Fruit fly (Drosophila melanogaster): ENCODE measurements around the gene Acbp2.

Gene Acbp2

dm6 chr3L:7090764-7091163 is 40.9 kb upstream of the Acbp2 start (continued):
- TF ChIP-seq CG8089 (GFP tag; optimal IDR thresholded peaks at IDR 0.05) (no peak), Stat92E (GFP tag; optimal IDR thresholded peaks at IDR 0.05) (no peak), wek (GFP tag; optimal IDR thresholded peaks at IDR 0.05) (no peak)

- TF ChIP-seq mirr (GFP tag; optimal IDR thresholded peaks at IDR 0.05) (no peak), CG14860 (GFP tag; IDR thresholded peaks at IDR 0.05; ENCODE audit: partially characterized antibody) (no peak), hb (GFP tag; IDR thresholded peaks at IDR 0.05; ENCODE audit: partially characterized antibody) (0 out of 3 replicates have a peak, but pooled peaks have one; percentile 19), CG13894 (tag; optimal IDR thresholded peaks at IDR 0.05) (peak; percentile 9), Dll (GFP tag; IDR thresholded peaks at IDR 0.05; ENCODE audit: partially characterized antibody) (no peak), ci (GFP tag; IDR thresholded peaks at IDR 0.05) (peak; percentile 33; the same call in 1 of the 3 replicates)
Observed at dm6 chr3L:7091331-7091904, 40.2 kb upstream of the Acbp2 start.

- TF ChIP-seq sr (GFP tag; IDR thresholded peaks at IDR 0.05) = no peak
- TF ChIP-seq CG2129 (GFP tag; IDR thresholded peaks at IDR 0.05; ENCODE audit: partially characterized antibody) = no peak
- no peak for TF ChIP-seq CG2116 (GFP tag; optimal IDR thresholded peaks at IDR 0.05)
- no peak for TF ChIP-seq CG31224 (GFP tag; IDR thresholded peaks at IDR 0.05)
- TF ChIP-seq Xrp1 (GFP tag; IDR thresholded peaks at IDR 0.05) = no peak
- no peak for TF ChIP-seq CG18262 (tag; optimal IDR thresholded peaks at IDR 0.05)
- TF ChIP-seq CG2678 (tag; optimal IDR thresholded peaks at IDR 0.05) = no peak
- no peak for TF ChIP-seq disco-r (GFP tag; optimal IDR thresholded peaks at IDR 0.05)
- TF ChIP-seq CG8924 (tag; optimal IDR thresholded peaks at IDR 0.05) = no peak
- no peak for TF ChIP-seq CG30403 (GFP tag; optimal IDR thresholded peaks at IDR 0.05)
- TF ChIP-seq sna (GFP tag; IDR thresholded peaks at IDR 0.05; ENCODE audit: partially characterized antibody) = no peak
Observed at dm6 chr3L:7092904-7093303, 38.8 kb upstream of the Acbp2 start, which contains the start of gene Cpr65Ec. Cpr65Ec (plus strand) TSS chr3L:7093204.

dm6 chr3L:7094020-7094419 is 37.6 kb upstream of the Acbp2 start:
- TF ChIP-seq ac (GFP tag; optimal IDR thresholded peaks at IDR 0.05) (no peak), nerfin-1 (tag; optimal IDR thresholded peaks at IDR 0.05) (no peak), CG15011 (GFP tag; optimal IDR thresholded peaks at IDR 0.05) (no peak), jigr1 (GFP tag; IDR thresholded peaks at IDR 0.05) (no peak), Dad (GFP tag; optimal IDR thresholded peaks at IDR 0.05) (no peak), Antp (GFP tag; optimal IDR thresholded peaks at IDR 0.05) (no peak), H15 (GFP tag; IDR thresholded peaks at IDR 0.05) (no peak), CG10321 (GFP tag; IDR thresholded peaks at IDR 0.05) (no peak), pfk (GFP tag; optimal IDR thresholded peaks at IDR 0.05) (no peak), dpn (GFP tag; optimal IDR thresholded peaks at IDR 0.05) (no peak), dmrt99B (tag; optimal IDR thresholded peaks at IDR 0.05) (no peak), otp (GFP tag; IDR thresholded peaks at IDR 0.05) (no peak), CG2202 (tag; optimal IDR thresholded peaks at IDR 0.05) (no peak), aop (GFP tag; IDR thresholded peaks at IDR 0.05) (no peak), Dp (GFP tag; optimal IDR thresholded peaks at IDR 0.05) (peak; percentile 68), Dbx (GFP tag; IDR thresholded peaks at IDR 0.05) (no peak), Hmx (GFP tag; optimal IDR thresholded peaks at IDR 0.05) (no peak), salm (tag; optimal IDR thresholded peaks at IDR 0.05) (no peak), BEAF-32 (GFP tag; optimal IDR thresholded peaks at IDR 0.05) (peak; percentile 50), CG4617 (GFP tag; optimal IDR thresholded peaks at IDR 0.05; ENCODE audit: borderline replicate concordance) (no peak), CG7963 (GFP tag; IDR thresholded peaks at IDR 0.05; ENCODE audit: partially characterized antibody) (peak; percentile 47; the same call in 2 of the 3 replicates), Sox100B (GFP tag; optimal IDR thresholded peaks at IDR 0.05) (no peak), Sin3A (optimal IDR thresholded peaks at IDR 0.05) (no peak), CG9727 (GFP tag; optimal IDR thresholded peaks at IDR 0.05) (no peak), cwo (GFP tag; optimal IDR thresholded peaks at IDR 0.05) (no peak), CG10565 (GFP tag; optimal IDR thresholded peaks at IDR 0.05) (no peak)
